Worm (Caenorhabditis elegans) whole organism, L1 larva: Measurements from ENCODE around the gene Y73C8B.5.

Experiments used
- F16B12.6 ChIP-seq: fragments of 150-350 bp; optimal IDR thresholded peaks from 2 replicates; lab custom pipeline; 2014; ENCODE audit warnings: missing biosample characterization, missing genetic modification characterization
- Y116A8C.19 ChIP-seq: sonication (generic microtip); optimal IDR thresholded peaks from 2 replicates; lab custom pipeline; 2016; ENCODE audit warnings: missing compliant biosample characterization, missing genetic modification characterization, borderline replicate concordance
- aha-1 ChIP-seq: fragments of 150-350 bp; optimal IDR thresholded peaks from 2 replicates; lab custom pipeline; 2014; ENCODE audit warnings: missing biosample characterization, missing genetic modification characterization
- blmp-1 ChIP-seq: fragments of 150-350 bp; optimal IDR thresholded peaks from 2 replicates; lab custom pipeline; 2014; ENCODE audit warnings: missing biosample characterization, missing genetic modification characterization
- ceh-63 ChIP-seq: fragments of 200-800 bp; sonication (Bioruptor generic); optimal IDR thresholded peaks from 2 replicates; lab custom pipeline; 2018; ENCODE audit warnings: mild to moderate bottlenecking, missing genetic modification characterization, missing compliant biosample characterization
- ceh-82 ChIP-seq, 3 experiments: fragments of 150-350 bp in 1 of 3; sonication (generic microtip) in 2 of 3; optimal IDR thresholded peaks; 2 replicates each; lab custom pipeline; 2014 to 2017; ENCODE audit warnings: missing biosample characterization in 3 of 3, missing genetic modification characterization in 3 of 3
- dpl-1 ChIP-seq, 3 experiments: fragments of 150-350 bp in 2 of 3; sonication (generic microtip) in 1 of 3; optimal IDR thresholded peaks; 2 replicates each; lab custom pipeline; 2014 to 2017; ENCODE audit warnings: missing biosample characterization in 3 of 3, missing genetic modification characterization in 3 of 3, missing genetic modification reagents in 3 of 3
- efl-3 ChIP-seq: fragments of 200-800 bp; sonication (Bioruptor generic); optimal IDR thresholded peaks from 2 replicates; lab custom pipeline; 2018; ENCODE audit warnings: mild to moderate bottlenecking, missing genetic modification characterization, missing compliant biosample characterization
- egl-27 ChIP-seq, 2 experiments: fragments of 150-350 bp in 1 of 2; sonication (generic microtip); optimal IDR thresholded peaks; 3 replicates each; lab custom pipeline; 2017 to 2018; ENCODE audit warnings: missing biosample characterization in 2 of 2, missing genetic modification characterization in 2 of 2, missing genetic modification reagents in 2 of 2
- elt-2 ChIP-seq: sonication (generic microtip); optimal IDR thresholded peaks from 2 replicates; lab custom pipeline; 2016; ENCODE audit warnings: missing genetic modification characterization, mild to moderate bottlenecking, inconsistent platforms, missing compliant biosample characterization, missing genetic modification reagents
- elt-3 ChIP-seq, 6 experiments: fragments of 150-350 bp in 1 of 6; sonication (generic microtip); optimal IDR thresholded peaks; 2 replicates each; lab custom pipeline; 2017 to 2018; ENCODE audit warnings: missing biosample characterization in 6 of 6, missing genetic modification characterization in 6 of 6, inconsistent platforms in 1 of 6
- fkh-10 ChIP-seq: sonication (generic microtip); optimal IDR thresholded peaks from 2 replicates; lab custom pipeline; 2017; ENCODE audit warnings: missing biosample characterization, missing genetic modification reagents, missing genetic modification characterization
- fos-1 ChIP-seq: fragments of 150-350 bp; optimal IDR thresholded peaks from 2 replicates; lab custom pipeline; 2014; ENCODE audit warnings: missing biosample characterization, missing genetic modification characterization
- grh-1 ChIP-seq: fragments of 200-800 bp; sonication (Bioruptor generic); IDR thresholded peaks from 2 replicates; pipeline ENCODE4 v1.3.6; 2022; ENCODE audit warnings: missing genetic modification reagents, missing genetic modification characterization, missing compliant biosample characterization
- hlh-17 ChIP-seq: fragments of 200-800 bp; sonication (Bioruptor generic); optimal IDR thresholded peaks from 2 replicates; lab custom pipeline; 2018; ENCODE audit warnings: missing genetic modification characterization, mild to moderate bottlenecking, missing compliant biosample characterization, moderate library complexity, borderline replicate concordance
- hlh-4 ChIP-seq: sonication (generic microtip); optimal IDR thresholded peaks from 2 replicates; lab custom pipeline; 2016; ENCODE audit warnings: mild to moderate bottlenecking, missing genetic modification characterization, missing compliant biosample characterization
- irx-1 ChIP-seq: sonication (generic microtip); optimal IDR thresholded peaks from 2 replicates; lab custom pipeline; 2016; ENCODE audit warnings: missing genetic modification characterization, missing compliant biosample characterization
- isw-1 ChIP-seq: fragments of 200-800 bp; sonication (Bioruptor generic); IDR thresholded peaks from 2 replicates; pipeline ENCODE4 v1.3.6; 2022; ENCODE audit warnings: missing genetic modification characterization, missing compliant biosample characterization
- lin-13 ChIP-seq: fragments of 150-350 bp; optimal IDR thresholded peaks from 2 replicates; lab custom pipeline; 2014; ENCODE audit warnings: missing biosample characterization, missing genetic modification reagents, missing genetic modification characterization
- lin-15B ChIP-seq: fragments of 150-350 bp; sonication (generic microtip); optimal IDR thresholded peaks from 3 replicates; lab custom pipeline; 2014; ENCODE audit warnings: missing biosample characterization, missing genetic modification characterization
- lin-39 ChIP-seq: fragments of 150-350 bp; optimal IDR thresholded peaks from 2 replicates; lab custom pipeline; 2014; ENCODE audit warnings: missing biosample characterization, missing genetic modification reagents, missing genetic modification characterization
- lsy-2 ChIP-seq, 2 experiments: fragments of 150-350 bp; optimal IDR thresholded peaks; 2 replicates each; lab custom pipeline; 2014; ENCODE audit warnings: missing biosample characterization in 2 of 2, missing genetic modification characterization in 2 of 2
- mab-9 ChIP-seq: fragments of 200-800 bp; sonication (Bioruptor generic); IDR thresholded peaks from 2 replicates; pipeline ENCODE4 v1.3.6; 2022; ENCODE audit warnings: missing genetic modification reagents, missing genetic modification characterization, missing compliant biosample characterization
- mdl-1 ChIP-seq, 2 experiments: fragments of 150-350 bp; optimal IDR thresholded peaks; 2 replicates each; lab custom pipeline; 2014 to 2017; ENCODE audit warnings: missing biosample characterization in 2 of 2, missing genetic modification characterization in 2 of 2, inconsistent platforms in 1 of 2
- mep-1 ChIP-seq: fragments of 150-350 bp; optimal IDR thresholded peaks from 2 replicates; lab custom pipeline; 2014; ENCODE audit warnings: missing biosample characterization, missing genetic modification characterization
- nhr-11 ChIP-seq: fragments of 150-350 bp; optimal IDR thresholded peaks from 2 replicates; lab custom pipeline; 2014; ENCODE audit warnings: missing biosample characterization, missing genetic modification characterization
- nhr-237 ChIP-seq: fragments of 150-350 bp; optimal IDR thresholded peaks from 2 replicates; lab custom pipeline; 2014; ENCODE audit warnings: missing biosample characterization, missing genetic modification characterization
- nhr-28 ChIP-seq: fragments of 150-350 bp; optimal IDR thresholded peaks from 2 replicates; lab custom pipeline; 2014; ENCODE audit warnings: missing biosample characterization, missing genetic modification characterization
- nhr-71 ChIP-seq: sonication (generic microtip); optimal IDR thresholded peaks from 2 replicates; lab custom pipeline; 2016; ENCODE audit warnings: mild to moderate bottlenecking, missing genetic modification characterization, moderate library complexity, missing compliant biosample characterization
- nhr-85 ChIP-seq: sonication (generic microtip); peaks from one replicate; lab custom pipeline; 2016; ENCODE audit warnings: missing genetic modification characterization, inconsistent platforms, missing compliant biosample characterization
- nhr-90 ChIP-seq: sonication (generic microtip); optimal IDR thresholded peaks from 2 replicates; lab custom pipeline; 2016; ENCODE audit warnings: mild to moderate bottlenecking, missing genetic modification characterization, missing compliant biosample characterization; ENCODE audit not compliant: poor library complexity
- snpc-4 ChIP-seq: fragments of 150-350 bp; optimal IDR thresholded peaks from 2 replicates; lab custom pipeline; 2014; ENCODE audit warnings: missing biosample characterization, missing genetic modification characterization
- sox-4 ChIP-seq: sonication (generic microtip); optimal IDR thresholded peaks from 2 replicates; lab custom pipeline; 2016; ENCODE audit warnings: missing genetic modification characterization, missing compliant biosample characterization
- sptf-1 ChIP-seq: fragments of 150-350 bp; optimal IDR thresholded peaks from 2 replicates; lab custom pipeline; 2014; ENCODE audit warnings: missing biosample characterization, missing genetic modification characterization
- sup-37 ChIP-seq: fragments of 200-800 bp; sonication (Bioruptor generic); optimal IDR thresholded peaks from 2 replicates; lab custom pipeline; 2018; ENCODE audit warnings: mild to moderate bottlenecking, missing genetic modification characterization, missing compliant biosample characterization
- swsn-7 ChIP-seq: sonication (generic microtip); optimal IDR thresholded peaks from 2 replicates; lab custom pipeline; 2016; ENCODE audit warnings: missing genetic modification characterization, missing compliant biosample characterization
- unc-130 ChIP-seq: fragments of 150-350 bp; optimal IDR thresholded peaks from 2 replicates; lab custom pipeline; 2017; ENCODE audit warnings: missing biosample characterization, missing genetic modification characterization, inconsistent platforms
- unc-62 ChIP-seq: fragments of 150-350 bp; optimal IDR thresholded peaks from 2 replicates; lab custom pipeline; 2014; ENCODE audit warnings: missing biosample characterization, missing genetic modification reagents, missing genetic modification characterization
- unc-98 ChIP-seq: fragments of 200-800 bp; sonication (Bioruptor generic); IDR thresholded peaks from 2 replicates; pipeline ENCODE4 v1.3.6; 2022; ENCODE audit warnings: missing genetic modification characterization, missing compliant biosample characterization
- vab-15 ChIP-seq: sonication (generic microtip); optimal IDR thresholded peaks from 2 replicates; lab custom pipeline; 2017; ENCODE audit warnings: missing genotype, mild to moderate bottlenecking, missing genetic modification characterization, missing compliant biosample characterization

The Y73C8B.5 gene

DNA sequence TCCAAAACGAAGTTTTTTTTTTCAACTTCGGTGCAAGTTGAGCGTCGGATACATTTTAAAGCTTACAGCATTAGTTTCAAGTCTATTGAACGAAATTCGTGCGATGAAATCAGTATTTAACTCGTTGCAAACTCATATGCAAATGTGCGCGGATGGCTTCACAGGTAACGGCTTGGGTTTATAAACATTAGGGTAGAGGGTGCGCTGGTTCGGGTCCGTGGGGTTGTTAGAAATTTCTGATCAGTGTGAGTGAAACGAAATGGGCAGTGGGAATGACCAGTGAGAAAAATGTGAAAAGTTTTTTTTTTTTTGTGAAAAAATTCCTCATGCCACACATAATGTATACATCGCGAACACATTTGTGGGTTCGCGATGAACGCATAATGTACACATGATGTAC, 33.9 kb upstream of the Y73C8B.5 start:
- TF ChIP-seq sup-37 (GFP tag; lab: Kevin White, UChicago) (no peak), hlh-4 (tag; lab: Kevin White, UChicago) (no peak), efl-3 (GFP tag; lab: Kevin White, UChicago) (no peak), hlh-17 (GFP tag; lab: Kevin White, UChicago) (no peak), aha-1 (no peak), lin-39 (tag; lab: Kevin White, UChicago) (no peak), F16B12.6 (tag; lab: Kevin White, UChicago) (no peak), nhr-11 (tag; lab: Kevin White, UChicago) (no peak), lsy-2 (tag; optimal IDR thresholded peaks at IDR 0.05; lab: Kevin White, UChicago) (no peak), fkh-10 (GFP tag; lab: Kevin White, UChicago) (no peak), nhr-90 (no peak), unc-62 (GFP tag; lab: Kevin White, UChicago) (no peak), blmp-1 (no peak), sptf-1 (tag; lab: Kevin White, UChicago) (no peak)

DNA sequence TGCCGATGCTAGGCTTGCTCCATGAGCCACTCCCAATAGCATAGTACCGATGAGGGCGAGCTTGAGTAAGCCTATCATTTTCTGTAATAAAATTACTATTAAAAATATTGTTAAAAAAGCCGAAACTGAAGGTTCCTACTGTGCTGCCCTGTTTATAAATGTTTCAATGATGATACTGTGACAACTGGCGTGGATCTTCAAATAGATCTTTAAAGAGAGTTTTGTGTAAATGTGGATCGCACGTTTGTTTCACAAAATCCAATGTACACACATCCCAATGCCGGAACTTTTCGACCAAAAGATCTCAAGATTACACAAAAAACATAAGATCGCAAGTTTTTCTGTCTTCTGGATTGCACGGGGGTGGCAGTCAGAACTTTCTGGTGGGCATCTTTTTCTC, 31.6 kb upstream of the Y73C8B.5 start, which contains the start of gene C36C5.14:
Gene C36C5.14 (minus strand): TSS at position 101 of the 400 bp plus-strand sequence.
- TF ChIP-seq fos-1 (tag; lab: Kevin White, UChicago), result no peak
- no peak for TF ChIP-seq unc-98 (GFP tag; lab: Robert Waterston, UW)
- TF ChIP-seq nhr-71 (tag; lab: Kevin White, UChicago), result no peak
- no peak for TF ChIP-seq sup-37 (GFP tag; lab: Kevin White, UChicago)
- no peak for TF ChIP-seq elt-2
- no peak for TF ChIP-seq blmp-1
- TF ChIP-seq nhr-28, result no peak
- no peak for TF ChIP-seq nhr-237 (tag; lab: Kevin White, UChicago)

DNA sequence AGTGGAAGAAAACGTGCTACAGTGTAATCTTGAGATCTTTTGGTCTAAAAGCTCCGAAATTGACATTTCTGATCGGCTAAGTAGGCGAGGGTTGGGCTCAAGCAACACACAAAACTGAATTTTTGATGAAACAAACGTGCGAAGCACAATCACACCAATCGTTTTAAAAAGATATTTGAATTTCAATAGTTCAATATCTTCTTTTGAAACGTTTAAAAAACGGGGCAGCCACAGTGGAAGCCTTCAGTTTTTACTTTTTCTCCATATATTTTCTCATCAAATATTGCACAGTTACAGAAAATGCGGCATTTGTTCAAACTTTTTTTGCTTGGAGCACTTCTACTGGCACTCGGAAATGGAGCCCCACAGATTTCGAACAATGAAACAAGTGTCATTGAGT, 30.8 kb upstream of the Y73C8B.5 start, which contains the start of gene C36C5.4:
Gene C36C5.4 (plus strand): TSS at position 301 of the 400 bp plus-strand sequence.
- TF ChIP-seq ceh-82 (tag; optimal IDR thresholded peaks at IDR 0.05; lab: Kevin White, UChicago), result no peak
- no peak for TF ChIP-seq sptf-1 (tag; lab: Kevin White, UChicago)
- no peak for TF ChIP-seq grh-1 (GFP tag; lab: Robert Waterston, UW)
- TF ChIP-seq ceh-63 (GFP tag; lab: Kevin White, UChicago), result no peak
- no peak for TF ChIP-seq unc-130 (tag; lab: Kevin White, UChicago)
- no peak for TF ChIP-seq irx-1 (tag; lab: Kevin White, UChicago)
- no peak for TF ChIP-seq nhr-85 (tag; lab: Kevin White, UChicago)
- TF ChIP-seq dpl-1 (GFP tag; optimal IDR thresholded peaks at IDR 0.05; lab: Kevin White, UChicago), result no peak
- no peak for TF ChIP-seq mdl-1 (tag; optimal IDR thresholded peaks at IDR 0.05; lab: Kevin White, UChicago)
- TF ChIP-seq sox-4 (tag; lab: Kevin White, UChicago), result no peak
- TF ChIP-seq Y116A8C.19, result no peak

DNA sequence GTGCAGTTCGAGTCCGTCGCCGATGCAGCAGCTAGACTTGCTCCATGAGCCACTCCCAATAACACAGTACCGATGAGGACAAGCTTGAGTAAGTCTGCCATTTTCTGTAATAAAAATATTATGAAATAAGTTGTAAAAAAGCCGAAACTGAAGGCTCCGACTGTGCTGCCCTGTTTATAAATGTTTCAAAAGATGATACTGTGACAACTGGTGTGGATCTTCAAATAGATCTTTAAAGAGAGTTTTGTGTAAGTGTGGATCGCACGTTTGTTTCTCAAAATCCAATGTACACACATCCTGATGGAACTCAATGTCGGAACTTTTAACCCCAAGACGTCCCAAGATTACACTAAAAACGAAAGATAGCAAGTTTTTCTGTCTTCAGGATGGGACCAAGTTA, 28.4 kb upstream of the Y73C8B.5 start, which contains the start of gene C36C5.15:
Gene C36C5.15 (minus strand): TSS at position 101 of the 400 bp plus-strand sequence.
- TF ChIP-seq grh-1 (GFP tag; lab: Robert Waterston, UW) (no peak), nhr-71 (tag; lab: Kevin White, UChicago) (no peak), swsn-7 (no peak), snpc-4 (no peak), elt-2 (no peak), lin-13 (no peak), mab-9 (GFP tag; lab: Robert Waterston, UW) (no peak), ceh-63 (GFP tag; lab: Kevin White, UChicago) (no peak), elt-3 (tag; optimal IDR thresholded peaks at IDR 0.05; lab: Kevin White, UChicago) (no peak), vab-15 (tag; lab: Kevin White, UChicago) (no peak), nhr-28 (no peak), lin-15B (no peak), egl-27 (tag; optimal IDR thresholded peaks at IDR 0.05; lab: Kevin White, UChicago) (no peak), mep-1 (no peak), hlh-17 (GFP tag; lab: Kevin White, UChicago) (no peak), isw-1 (GFP tag; lab: Robert Waterston, UW) (no peak), Y116A8C.19 (no peak)
- TF ChIP-seq, all 84 proteins: peak for 0
